Fruit fly (Drosophila melanogaster): ENCODE results near the gene Ugt302E1.
A peak's percentile ranks its signal among the peaks of the same experiment; 100 is the strongest.

Ugt302E1 gene

DNA sequence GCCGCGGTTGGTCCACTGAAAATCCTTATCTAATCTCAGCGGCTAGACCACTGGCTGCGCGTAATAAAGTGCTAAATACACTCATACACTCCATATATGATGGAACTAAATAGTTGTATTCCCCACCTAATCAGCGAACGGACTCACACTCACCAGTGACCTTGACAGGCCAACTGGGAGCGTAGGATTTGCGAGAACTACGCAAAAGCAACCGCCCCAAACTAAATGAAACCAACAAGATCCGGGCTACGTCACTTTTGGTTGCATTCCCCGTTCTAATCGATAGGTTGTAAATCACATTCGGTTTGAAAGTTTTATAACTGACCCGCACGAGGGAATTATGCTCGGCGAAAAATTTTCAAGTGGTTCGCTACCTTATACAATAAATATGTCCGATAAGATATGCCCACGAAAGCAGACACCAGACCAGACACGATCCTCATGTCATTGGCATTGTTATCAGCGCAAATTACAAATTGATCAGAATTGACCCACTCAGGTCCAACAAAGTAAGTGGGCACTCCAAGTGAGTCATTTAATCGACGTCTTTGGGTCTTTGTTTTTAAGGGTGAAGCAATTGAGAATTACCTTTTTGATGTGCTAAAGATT, 44.9 kb downstream of the Ugt302E1 start (continued):
- peak; percentile 74 for TF ChIP-seq CG31224 (GFP tag; IDR thresholded peaks at IDR 0.05)
- peak; percentile 97 for TF ChIP-seq sug (tag; optimal IDR thresholded peaks at IDR 0.05)
- TF ChIP-seq CG12744 (GFP tag; optimal IDR thresholded peaks at IDR 0.05): no peak
- no peak for TF ChIP-seq chn (GFP tag; optimal IDR thresholded peaks at IDR 0.05)
- TF ChIP-seq exex (tag; optimal IDR thresholded peaks at IDR 0.05): peak; percentile 98
- TF ChIP-seq zfh2 (GFP tag; optimal IDR thresholded peaks at IDR 0.05): no peak
- no peak for TF ChIP-seq CG14667 (GFP tag; IDR thresholded peaks at IDR 0.05)
- no peak for TF ChIP-seq run (tag; optimal IDR thresholded peaks at IDR 0.05)
- no peak for TF ChIP-seq CTCF (GFP tag; optimal IDR thresholded peaks at IDR 0.05)
- TF ChIP-seq grn (GFP tag; optimal IDR thresholded peaks at IDR 0.05): peak; percentile 87
- no peak for TF ChIP-seq Bgb (GFP tag; IDR thresholded peaks at IDR 0.05; ENCODE audit: partially characterized antibody)
- no peak for TF ChIP-seq aop (GFP tag; IDR thresholded peaks at IDR 0.05)
- no peak for TF ChIP-seq CG6854 (GFP tag; optimal IDR thresholded peaks at IDR 0.05)
- TF ChIP-seq slbo (GFP tag; IDR thresholded peaks at IDR 0.05): no peak
- no peak for TF ChIP-seq CG8765 (GFP tag; IDR thresholded peaks at IDR 0.05)
- no peak for TF ChIP-seq sisA (GFP tag; IDR thresholded peaks at IDR 0.05)
- TF ChIP-seq CG7963 (GFP tag; IDR thresholded peaks at IDR 0.05; ENCODE audit: partially characterized antibody): no peak
- peak in 1 of 2 experiments; percentile 59 for TF ChIP-seq Hr78 (GFP tag; optimal IDR thresholded peaks at IDR 0.05)
- TF ChIP-seq grau (tag; optimal IDR thresholded peaks at IDR 0.05): no peak
- TF ChIP-seq CG7786 (GFP tag; optimal IDR thresholded peaks at IDR 0.05): no peak
- TF ChIP-seq zfh1 (GFP tag; IDR thresholded peaks at IDR 0.05): no peak
- TF ChIP-seq CG4707 (GFP tag; optimal IDR thresholded peaks at IDR 0.05): no peak
- TF ChIP-seq tio (GFP tag; optimal IDR thresholded peaks at IDR 0.05): no peak
- no peak for TF ChIP-seq trem (tag; optimal IDR thresholded peaks at IDR 0.05)
- no peak for TF ChIP-seq CG10147 (GFP tag; optimal IDR thresholded peaks at IDR 0.05)
- TF ChIP-seq CG14710 (tag; optimal IDR thresholded peaks at IDR 0.05): no peak
- TF ChIP-seq B-H2 (GFP tag; optimal IDR thresholded peaks at IDR 0.05): no peak
- TF ChIP-seq salm (tag; optimal IDR thresholded peaks at IDR 0.05): peak; percentile 11
- TF ChIP-seq CG1233 (GFP tag; optimal IDR thresholded peaks at IDR 0.05): no peak
- no peak for TF ChIP-seq Hr39 (optimal IDR thresholded peaks at IDR 0.05)
- TF ChIP-seq CHES-1-like (GFP tag; optimal IDR thresholded peaks at IDR 0.05): no peak
- no peak for TF ChIP-seq CG1602 (GFP tag; optimal IDR thresholded peaks at IDR 0.05)
- TF ChIP-seq MBD-R2 (GFP tag; IDR thresholded peaks at IDR 0.05): no peak
- TF ChIP-seq CG12391 (tag; optimal IDR thresholded peaks at IDR 0.05): no peak
- no peak for TF ChIP-seq Blimp-1 (GFP tag; optimal IDR thresholded peaks at IDR 0.05)
- TF ChIP-seq CG14050 (GFP tag; IDR thresholded peaks at IDR 0.05): no peak
- TF ChIP-seq nmo (GFP tag; optimal IDR thresholded peaks at IDR 0.05): no peak
- TF ChIP-seq Vsx1 (GFP tag; optimal IDR thresholded peaks at IDR 0.05): no peak
- no peak for TF ChIP-seq CG17612 (GFP tag; IDR thresholded peaks at IDR 0.05)
- no peak for TF ChIP-seq abd-A (tag; optimal IDR thresholded peaks at IDR 0.05)
- TF ChIP-seq CG12769 (tag; optimal IDR thresholded peaks at IDR 0.05): peak; percentile 6
- TF ChIP-seq dan (GFP tag; IDR thresholded peaks at IDR 0.05): no peak
- TF ChIP-seq bigmax (GFP tag; optimal IDR thresholded peaks at IDR 0.05): no peak
- no peak for TF ChIP-seq sim (GFP tag; IDR thresholded peaks at IDR 0.05)
- TF ChIP-seq CG12659 (GFP tag; optimal IDR thresholded peaks at IDR 0.05): no peak
- TF ChIP-seq HLH4C (GFP tag; IDR thresholded peaks at IDR 0.05; ENCODE audit: partially characterized antibody): no peak
- no peak for TF ChIP-seq CG11456 (GFP tag; IDR thresholded peaks at IDR 0.05)
- no peak for TF ChIP-seq C15 (GFP tag; IDR thresholded peaks at IDR 0.05)
- TF ChIP-seq ase (GFP tag; IDR thresholded peaks at IDR 0.05): no peak
- TF ChIP-seq HLH3B (GFP tag; IDR thresholded peaks at IDR 0.05): no peak
- TF ChIP-seq CG2889 (GFP tag; IDR thresholded peaks at IDR 0.05): no peak
- TF ChIP-seq CG11398 (GFP tag; optimal IDR thresholded peaks at IDR 0.05): no peak
